Fruit fly (Drosophila melanogaster) whole organism, larva: ENCODE measurements around the gene Rpt2.
A peak's percentile ranks its signal among the peaks of the same experiment; 100 is the strongest.

ENCODE experiments used
- noc ChIP-seq: fragments of 200-800 bp; sonication (Bioruptor generic); optimal IDR thresholded peaks from 3 replicates; lab custom pipeline; 2019; ENCODE audit warnings: missing biosample characterization, mild to moderate bottlenecking, missing genetic modification characterization, moderate library complexity

Rpt2 gene

DNA sequence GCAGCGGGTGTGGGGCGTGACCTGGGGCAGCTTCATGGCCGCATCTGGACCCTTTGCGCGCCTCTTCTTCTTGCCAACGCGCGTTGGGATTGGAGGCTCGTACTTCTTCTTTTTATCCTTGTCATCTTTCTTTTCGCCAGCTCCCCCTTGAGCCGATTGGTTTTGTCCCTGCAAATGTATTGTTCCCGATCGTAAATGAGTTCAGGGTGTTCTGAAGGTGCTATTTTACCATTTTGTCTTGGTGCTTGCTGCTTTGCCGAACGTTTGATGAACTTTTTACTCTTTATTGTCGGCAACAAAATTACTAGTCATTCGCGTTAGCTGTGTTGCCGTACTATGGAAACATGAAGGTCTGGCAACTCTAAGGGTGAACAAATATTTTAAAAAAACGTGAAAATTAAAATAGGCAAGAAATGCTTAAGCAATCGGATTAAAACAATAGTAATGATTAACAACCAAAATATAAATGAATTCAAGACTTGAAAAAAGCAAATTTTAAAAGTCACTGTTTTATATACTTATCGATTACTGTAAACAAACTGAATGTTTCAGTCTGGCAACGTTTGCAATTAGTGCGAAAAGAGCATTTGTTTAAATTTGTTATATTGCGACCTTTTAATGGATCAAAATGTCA is at the start of gene Rpt2, which contains the start of gene CG13599:
Gene Rpt2 (minus strand): TSS at position 464 of the 634 bp plus-strand sequence.
Gene CG13599 (plus strand): TSS at position 545 of the 634 bp plus-strand sequence.
- no peak for TF ChIP-seq noc (tag; lab: Kevin White, UChicago)

DNA sequence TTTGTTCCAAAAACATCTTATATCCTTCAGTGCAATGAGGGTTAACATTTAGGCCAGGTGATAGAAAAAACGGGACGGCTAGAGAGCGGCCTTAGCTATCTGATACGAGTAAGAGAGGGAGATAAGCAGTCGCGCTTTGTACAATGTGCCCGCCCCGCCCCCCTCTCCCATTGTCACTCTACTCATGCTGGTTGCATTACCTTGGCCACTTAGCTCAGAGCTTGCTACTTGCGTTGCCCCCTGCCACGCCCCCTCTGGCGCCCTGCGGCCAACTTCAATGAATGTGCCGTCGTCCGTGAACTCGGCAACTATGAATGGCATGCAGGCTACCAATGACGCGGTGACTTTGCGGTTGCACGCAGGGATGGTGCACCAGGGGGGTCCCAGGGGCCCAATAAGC is 40.4 kb upstream of the Rpt2 start:
- TF ChIP-seq noc (tag; lab: Kevin White, UChicago), result no peak

DNA sequence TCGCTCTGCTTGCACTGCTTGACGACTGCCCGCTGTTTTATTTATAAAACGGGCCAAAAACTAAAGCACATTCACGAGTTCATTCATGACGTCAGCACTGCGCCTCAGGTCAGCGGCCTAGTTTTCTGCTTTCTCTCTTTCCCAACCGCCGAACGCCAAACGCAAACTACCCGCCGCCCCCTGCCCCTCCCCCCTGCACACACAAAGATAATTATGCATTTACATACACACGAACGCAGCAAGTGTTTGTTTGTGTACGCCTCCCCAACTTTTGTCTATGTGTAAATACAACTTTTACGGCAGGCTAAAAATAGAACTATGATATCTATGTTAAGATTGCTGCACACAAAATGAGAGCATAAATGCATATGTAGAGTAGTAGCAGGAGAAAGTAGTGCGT is 39.9 kb upstream of the Rpt2 start:
- TF ChIP-seq noc (tag; lab: Kevin White, UChicago), result no peak

DNA sequence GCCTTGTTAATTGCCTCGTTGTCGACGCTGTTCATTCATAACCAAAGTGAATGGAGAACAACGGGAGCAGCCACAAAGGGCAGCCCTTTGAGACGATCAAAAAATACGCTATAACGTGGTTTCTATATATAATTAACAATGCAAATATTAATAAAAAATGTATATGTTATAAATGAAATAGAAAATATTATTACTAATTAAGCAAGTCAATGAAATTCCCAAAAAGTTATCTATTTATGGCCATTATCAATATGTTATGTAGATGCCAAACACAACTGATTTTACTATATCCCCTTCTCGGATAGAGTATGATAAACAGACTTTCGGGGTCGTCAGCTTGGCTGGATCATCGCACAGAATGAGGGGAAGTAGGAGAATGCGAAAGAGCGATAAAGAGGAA is 38.1 kb upstream of the Rpt2 start:
- TF ChIP-seq noc (tag; lab: Kevin White, UChicago), result no peak

DNA sequence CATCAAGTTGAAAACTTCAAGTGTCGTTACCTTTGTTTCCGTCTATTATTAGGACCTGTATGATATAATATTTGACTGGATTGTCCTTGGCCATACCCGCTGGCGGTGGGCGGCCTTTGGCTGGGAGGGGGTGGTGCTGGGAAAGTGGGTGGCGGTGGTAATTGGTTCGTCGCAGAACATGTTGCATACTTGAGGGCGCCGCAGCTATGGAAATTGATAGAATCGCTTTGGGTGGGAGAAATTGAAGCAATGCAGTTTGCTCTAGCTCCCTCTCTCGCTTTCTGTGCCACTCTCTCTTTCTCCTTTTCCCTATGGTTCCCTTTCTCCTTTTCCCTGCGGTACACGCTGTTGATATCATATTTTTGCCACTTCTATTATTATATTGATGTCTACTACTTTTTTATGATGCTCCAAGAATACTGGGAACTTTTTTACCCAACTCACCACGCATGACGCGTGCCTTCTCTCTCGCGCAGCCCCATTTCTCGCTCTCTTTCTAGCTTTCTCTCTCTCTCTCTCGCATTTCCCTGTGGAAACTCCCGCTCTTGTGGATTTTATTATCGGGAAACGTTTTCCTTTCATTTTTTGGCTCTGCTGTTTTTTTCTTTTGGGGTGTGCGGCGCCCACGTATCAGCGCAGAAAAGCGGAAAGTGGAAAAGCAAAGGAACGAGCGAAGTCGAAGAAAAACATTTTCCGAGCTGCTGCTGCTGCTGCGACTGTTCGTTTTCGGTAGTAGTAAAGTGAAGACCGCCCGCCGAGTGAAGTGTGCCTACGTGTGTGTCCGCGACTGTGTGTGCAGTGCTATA is 33.8 kb upstream of the Rpt2 start:
- TF ChIP-seq noc (tag; lab: Kevin White, UChicago), result no peak

DNA sequence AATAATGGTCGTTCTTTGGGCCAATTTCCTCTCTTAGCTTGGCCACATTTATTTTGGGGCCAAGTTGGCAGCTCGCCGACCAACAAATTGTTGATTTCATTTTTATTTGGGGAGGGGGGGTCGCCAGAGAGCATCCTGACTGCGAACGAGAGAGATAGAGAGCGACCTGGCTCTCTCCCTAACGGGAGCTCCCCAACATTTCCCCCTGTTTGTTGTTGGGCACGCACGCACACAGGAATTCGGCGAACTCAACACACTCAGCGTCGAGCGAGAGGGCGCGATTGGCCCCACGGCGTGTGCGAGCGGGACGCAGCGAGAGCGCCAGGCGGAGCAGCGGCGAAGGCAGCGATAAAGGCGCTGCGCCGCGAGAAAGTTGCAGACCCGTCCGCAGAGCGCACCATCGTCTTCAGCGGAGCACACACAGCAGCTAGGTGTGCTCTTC is 31.4 kb upstream of the Rpt2 start, which contains the start of gene CG31140:
Gene CG31140 (plus strand): TSS at position 400 of the 442 bp plus-strand sequence.
- no peak for TF ChIP-seq noc (tag; lab: Kevin White, UChicago)

DNA sequence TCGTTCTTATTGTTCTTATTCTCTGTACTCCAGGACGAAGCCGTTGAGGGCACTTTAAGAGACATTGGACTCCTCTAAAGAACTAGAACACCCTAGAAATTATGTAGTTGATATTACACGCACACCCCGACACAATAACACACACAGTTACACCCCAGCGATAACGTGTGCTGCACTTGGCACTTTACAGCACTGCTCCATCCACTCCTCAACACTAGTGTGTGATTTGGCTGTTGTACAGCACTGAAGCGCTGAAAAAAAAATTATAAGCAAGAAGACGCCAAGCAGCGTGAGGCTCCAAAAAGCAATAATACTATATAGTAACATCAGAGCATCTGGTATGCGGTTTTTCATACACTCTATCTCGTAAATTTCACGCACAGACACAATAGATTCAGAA is 29.5 kb upstream of the Rpt2 start:
- TF ChIP-seq noc (tag; lab: Kevin White, UChicago), result no peak

DNA sequence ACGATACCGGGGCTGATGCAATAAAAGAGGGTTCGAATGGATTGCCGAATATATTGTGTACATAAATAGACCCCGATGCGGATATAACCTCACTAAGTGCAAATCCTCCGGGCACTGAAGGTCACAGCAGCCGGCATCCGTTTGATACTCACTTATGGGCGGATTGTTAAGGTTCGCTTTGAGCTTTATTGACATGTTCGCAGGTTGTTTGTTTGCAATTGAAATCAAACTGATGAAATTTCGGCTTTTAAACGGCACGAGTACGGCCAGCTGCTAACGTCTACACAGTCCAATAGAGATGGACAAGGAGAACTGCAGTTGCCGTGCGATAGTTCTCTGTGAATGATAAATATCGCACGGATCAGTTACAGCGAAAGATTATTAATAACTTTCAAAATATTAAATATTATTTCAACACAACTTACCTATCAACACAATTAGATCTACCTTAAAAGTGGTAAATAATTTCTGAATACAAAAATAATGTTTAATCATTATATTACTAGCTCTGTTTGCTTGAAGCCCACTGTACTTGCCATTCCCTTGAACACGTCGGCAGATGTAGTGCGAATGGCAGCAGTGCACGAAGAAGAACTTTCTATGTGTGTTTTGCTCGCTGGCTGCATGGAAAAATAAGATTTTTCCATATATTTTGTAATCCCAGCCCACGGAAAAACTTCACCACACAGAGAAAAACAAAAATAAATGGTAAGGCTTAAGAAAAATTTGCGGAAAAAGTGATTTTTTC is 26.9 kb upstream of the Rpt2 start, which contains the start of the genes GluProRS and AP-1sigma:
Gene GluProRS (minus strand): TSS at position 301 of the 748 bp plus-strand sequence.
Gene AP-1sigma (plus strand): TSS at position 561 of the 748 bp plus-strand sequence.
- peak; percentile 78 for TF ChIP-seq noc (tag; lab: Kevin White, UChicago)

DNA sequence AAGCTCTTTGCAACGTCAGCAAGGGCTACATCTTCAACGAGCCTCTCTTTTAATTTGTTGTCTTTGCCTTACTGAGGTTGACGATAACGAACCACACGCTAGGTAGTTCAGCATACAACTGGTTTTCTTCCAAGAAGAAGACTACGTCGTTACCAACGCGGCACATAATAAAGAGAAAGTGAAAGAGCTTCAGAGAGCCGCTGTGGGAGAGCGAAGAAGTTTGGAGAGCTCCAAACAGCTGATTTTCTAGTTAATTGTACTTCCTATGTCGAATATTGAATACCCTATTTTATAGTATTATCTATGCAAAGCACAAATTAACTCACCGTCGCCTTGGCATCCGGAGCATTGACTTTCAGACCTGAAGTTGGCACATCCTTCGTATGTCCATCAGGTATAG is 24.0 kb upstream of the Rpt2 start:
- TF ChIP-seq noc (tag; lab: Kevin White, UChicago), result no peak

DNA sequence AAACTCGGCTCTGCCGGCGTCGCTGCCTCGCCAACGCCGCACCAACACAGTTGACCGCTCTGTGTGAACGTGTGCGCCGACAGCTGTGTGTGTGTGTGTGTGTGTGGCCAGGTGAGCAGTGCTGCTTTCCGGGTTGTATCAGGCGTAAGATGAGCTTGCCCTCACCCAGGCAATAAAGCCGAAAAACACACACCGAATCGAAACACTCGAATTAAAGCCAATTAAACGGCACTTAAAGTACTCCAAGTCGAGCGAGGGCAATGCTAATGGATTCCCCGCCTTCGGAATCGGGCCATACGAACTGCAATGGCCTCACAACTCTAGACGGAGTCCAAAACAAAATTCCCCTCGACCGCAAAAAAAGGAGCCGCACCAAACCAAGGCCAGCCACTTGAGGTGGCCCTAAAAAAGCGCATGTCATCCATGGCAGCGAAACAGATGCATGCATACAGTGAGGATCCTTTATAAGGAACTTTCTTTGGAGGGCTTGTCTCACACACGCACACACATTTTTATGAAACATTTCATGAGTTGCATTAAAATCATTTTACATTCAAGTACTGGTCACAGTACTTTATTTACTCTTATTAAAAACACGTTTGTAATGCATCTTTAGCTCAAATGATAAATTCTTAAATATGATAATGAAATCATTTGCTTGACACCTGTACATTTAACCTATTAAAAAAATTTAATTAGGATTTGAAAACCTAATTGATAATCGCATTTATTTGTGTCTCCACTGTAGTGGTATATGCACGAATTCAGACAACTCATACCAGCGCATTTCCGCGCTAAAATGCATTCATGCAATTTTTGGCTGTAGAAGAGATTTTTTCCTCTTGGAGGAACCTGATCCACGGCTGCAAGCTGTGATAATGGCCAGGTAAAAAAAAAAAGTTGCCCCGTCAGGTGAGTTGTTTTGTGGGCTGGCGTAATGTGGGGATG is 17.4 kb upstream of the Rpt2 start:
- no peak for TF ChIP-seq noc (tag; lab: Kevin White, UChicago)

DNA sequence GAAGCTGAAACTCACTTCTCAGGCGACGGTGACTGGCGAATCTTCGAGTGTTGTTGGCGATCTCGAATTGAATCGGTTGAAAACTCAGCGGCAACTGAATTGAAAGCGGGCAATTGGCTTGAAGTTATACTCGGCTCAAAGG is 16.8 kb upstream of the Rpt2 start, which contains the start of gene CG12268:
Gene CG12268 (minus strand): TSS at position 101 of the 142 bp plus-strand sequence.
- TF ChIP-seq noc (tag; lab: Kevin White, UChicago), result no peak

DNA sequence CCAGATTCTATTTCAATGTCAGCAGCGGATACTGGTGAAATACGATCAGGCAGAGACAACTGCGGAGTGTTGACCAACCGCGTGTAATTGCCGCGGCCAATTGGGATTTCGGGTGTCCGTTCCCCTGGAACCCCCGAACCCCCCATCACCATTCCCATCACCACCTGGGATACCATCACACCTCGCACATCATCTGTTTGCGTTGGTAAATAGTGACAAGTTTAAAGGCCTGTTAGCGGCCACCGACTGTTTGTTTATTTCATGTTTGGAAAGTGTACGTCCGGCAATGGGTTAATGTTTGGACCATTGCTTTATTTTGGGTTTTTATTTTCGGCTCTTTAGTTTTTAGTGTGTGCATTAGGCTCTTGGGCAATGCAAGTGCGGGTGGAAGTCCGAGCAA is 15.6 kb upstream of the Rpt2 start:
- no peak for TF ChIP-seq noc (tag; lab: Kevin White, UChicago)

DNA sequence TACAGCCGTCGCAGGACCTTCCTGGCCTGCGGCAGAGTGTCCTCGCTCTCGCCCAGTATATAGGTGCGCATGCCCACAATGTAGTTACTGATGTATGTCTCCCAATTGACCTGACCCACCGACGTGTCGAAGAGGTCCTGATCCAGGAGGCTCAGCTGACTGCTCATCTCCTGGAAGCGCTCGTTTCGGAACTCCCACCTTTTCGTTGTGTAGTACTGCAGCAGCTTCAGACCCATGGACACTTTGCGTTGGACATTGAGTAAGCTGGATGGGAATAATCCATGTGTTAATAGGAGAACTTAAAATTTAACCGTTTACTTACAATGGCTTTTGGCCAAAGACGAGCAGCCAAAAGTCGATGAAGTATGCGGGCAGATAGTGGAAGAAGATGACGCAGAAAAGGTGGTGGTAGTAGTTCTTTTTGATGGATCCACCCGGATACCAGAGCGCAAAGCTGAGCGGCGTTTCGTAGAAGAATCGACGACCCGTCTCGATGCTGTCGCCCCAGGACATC is 12.5 kb upstream of the Rpt2 start:
- no peak for TF ChIP-seq noc (tag; lab: Kevin White, UChicago)

DNA sequence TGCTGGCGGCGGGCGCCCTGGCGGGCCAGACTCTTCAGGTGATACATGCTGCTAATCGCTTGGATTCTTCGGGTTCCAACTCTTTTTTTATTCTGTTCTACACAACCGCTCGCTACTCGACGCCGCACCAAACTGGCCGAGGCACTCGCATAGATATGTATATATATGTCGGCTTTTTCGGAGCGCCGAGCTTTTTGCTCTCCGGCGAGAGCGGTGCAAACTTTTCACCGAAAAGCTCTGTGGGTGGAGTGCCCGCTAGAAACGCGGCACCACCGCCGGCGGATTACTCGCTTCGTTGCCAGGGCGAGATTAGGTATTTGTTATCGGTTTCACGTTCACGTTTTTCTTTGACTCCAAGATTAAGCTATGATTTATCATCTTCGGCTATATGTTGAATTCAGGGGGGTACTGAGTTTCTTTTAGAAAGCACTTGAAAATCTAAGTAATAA is 11.6 kb upstream of the Rpt2 start, which contains the start of gene Gdh:
Gene Gdh (minus strand): TSS at position 137 of the 449 bp plus-strand sequence.
- TF ChIP-seq noc (tag; lab: Kevin White, UChicago), result peak; percentile 59

DNA sequence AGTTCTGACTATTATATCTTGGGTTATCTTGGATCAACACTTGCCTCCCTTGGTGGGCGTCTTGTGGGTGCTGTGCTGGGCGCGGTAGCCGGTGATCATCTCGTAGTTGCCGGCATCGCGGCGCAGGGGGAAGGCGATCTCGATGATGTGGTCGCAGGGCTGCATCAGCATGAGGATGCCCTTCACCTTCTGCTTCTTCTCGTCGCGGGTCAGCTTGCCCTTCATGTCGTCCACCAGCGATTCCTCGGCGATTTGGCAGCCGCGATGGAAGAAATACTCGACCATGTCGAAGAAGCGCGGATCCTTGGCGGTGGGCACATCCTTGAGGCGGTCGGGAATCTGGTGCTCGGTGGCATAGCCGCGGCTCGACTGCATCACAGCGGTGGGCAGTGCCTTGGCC is 11.2 kb upstream of the Rpt2 start:
- TF ChIP-seq noc (tag; lab: Kevin White, UChicago), result no peak
